Fruit fly (Drosophila melanogaster): Measurements from ENCODE around the gene tadr.

The tadr gene

dm6 chr2L:21075105-21075504 lies at the start of gene tadr:
Gene tadr, plus strand, starts transcription at chr2L:21075405.
- TF ChIP-seq CG1620 (GFP tag; optimal IDR thresholded peaks at IDR 0.05) (no peak), tj (GFP tag; optimal IDR thresholded peaks at IDR 0.05) (no peak), Crg-1 (GFP tag; optimal IDR thresholded peaks at IDR 0.05) (no peak), CG7045 (GFP tag; optimal IDR thresholded peaks at IDR 0.05) (no peak), CG5204 (GFP tag; optimal IDR thresholded peaks at IDR 0.05) (no peak), CG12768 (GFP tag; optimal IDR thresholded peaks at IDR 0.05) (no peak), CG33017 (tag; optimal IDR thresholded peaks at IDR 0.05) (no peak), pad (GFP tag; optimal IDR thresholded peaks at IDR 0.05) (no peak), Clk (GFP tag; optimal IDR thresholded peaks at IDR 0.05) (no peak), cic (GFP tag; optimal IDR thresholded peaks at IDR 0.05) (no peak), cnc (optimal IDR thresholded peaks at IDR 0.05) (no peak), ovo (GFP tag; optimal IDR thresholded peaks at IDR 0.05) (no peak), bab1 (GFP tag; optimal IDR thresholded peaks at IDR 0.05) (no peak), CG14711 (tag; optimal IDR thresholded peaks at IDR 0.05) (no peak), Hr96 (GFP tag; optimal IDR thresholded peaks at IDR 0.05) (no peak), kay (GFP tag; ENCODE audit: borderline replicate concordance) (no peak), CG11617 (GFP tag; optimal IDR thresholded peaks at IDR 0.05) (no peak), toe (GFP tag; optimal IDR thresholded peaks at IDR 0.05) (no peak), CG7101 (tag; optimal IDR thresholded peaks at IDR 0.05) (no peak)

- TF ChIP-seq Mnt (GFP tag; optimal IDR thresholded peaks at IDR 0.05) (no peak), kay (GFP tag; ENCODE audit: borderline replicate concordance) (no peak), toe (GFP tag; optimal IDR thresholded peaks at IDR 0.05) (no peak), CG7045 (GFP tag; optimal IDR thresholded peaks at IDR 0.05) (no peak), CG5204 (GFP tag; optimal IDR thresholded peaks at IDR 0.05) (no peak), tj (GFP tag; optimal IDR thresholded peaks at IDR 0.05) (no peak), Hr96 (GFP tag; optimal IDR thresholded peaks at IDR 0.05) (no peak), CG12768 (GFP tag; optimal IDR thresholded peaks at IDR 0.05) (no peak), CG14711 (tag; optimal IDR thresholded peaks at IDR 0.05) (no peak)
Observed at dm6 chr2L:21026597-21026996, 48.6 kb upstream of the tadr start.

DNA sequence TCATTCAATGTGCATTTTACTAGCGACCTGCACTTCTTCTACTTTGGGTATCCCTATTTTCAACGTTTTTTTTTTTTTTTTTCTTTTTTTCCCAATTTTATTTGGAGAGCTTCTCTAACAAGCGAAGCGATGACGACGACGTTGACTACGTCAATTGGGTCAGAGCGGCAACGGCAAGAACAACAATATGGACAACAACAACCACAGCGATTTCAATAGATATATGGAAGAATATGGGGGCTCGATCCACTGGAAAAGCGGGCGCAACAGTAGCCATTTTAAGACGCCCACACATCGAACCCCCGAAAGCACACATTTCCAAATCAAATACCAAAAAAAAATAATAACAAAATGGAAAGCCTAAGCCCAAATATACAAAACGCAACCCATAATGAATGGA lies 46.1 kb upstream of the tadr start:
- TF ChIP-seq kay (GFP tag; ENCODE audit: borderline replicate concordance): no peak
- no peak for TF ChIP-seq CG5204 (GFP tag; optimal IDR thresholded peaks at IDR 0.05)
- TF ChIP-seq Crg-1 (GFP tag; optimal IDR thresholded peaks at IDR 0.05): no peak
- TF ChIP-seq Clk (GFP tag; optimal IDR thresholded peaks at IDR 0.05): no peak
- TF ChIP-seq Hr96 (GFP tag; optimal IDR thresholded peaks at IDR 0.05): no peak
- no peak for TF ChIP-seq Mnt (GFP tag; optimal IDR thresholded peaks at IDR 0.05)
- TF ChIP-seq bab1 (GFP tag; optimal IDR thresholded peaks at IDR 0.05): no peak

dm6 chr2L:21029749-21030148 lies 45.5 kb upstream of the tadr start:
- TF ChIP-seq Clk (GFP tag; optimal IDR thresholded peaks at IDR 0.05) (no peak), CG14711 (tag; optimal IDR thresholded peaks at IDR 0.05) (no peak), Crg-1 (GFP tag; optimal IDR thresholded peaks at IDR 0.05) (no peak), kay (GFP tag; ENCODE audit: borderline replicate concordance) (no peak), CG5204 (GFP tag; optimal IDR thresholded peaks at IDR 0.05) (no peak), pad (GFP tag; optimal IDR thresholded peaks at IDR 0.05) (no peak), CG1620 (GFP tag; optimal IDR thresholded peaks at IDR 0.05) (no peak)

DNA sequence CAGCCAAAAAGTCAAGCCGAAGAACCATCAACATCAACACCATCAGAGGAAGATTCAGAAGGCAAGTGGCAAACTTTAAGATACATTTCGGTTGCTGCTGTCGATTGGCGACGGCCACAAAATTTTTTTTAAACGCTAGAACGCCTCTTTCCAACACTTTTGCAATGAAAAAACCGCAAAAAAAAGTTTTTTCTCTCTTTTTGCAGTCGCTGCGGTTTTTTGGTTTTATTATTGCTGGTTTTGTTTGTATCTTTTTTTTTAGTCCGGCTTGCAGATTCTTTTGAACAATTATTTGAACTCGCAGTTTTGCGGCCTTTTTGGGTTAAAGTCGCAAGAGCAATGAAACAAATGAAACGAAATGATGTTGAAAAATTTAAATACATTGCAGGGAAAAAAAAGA lies 45.0 kb upstream of the tadr start:
- TF ChIP-seq CG14711 (tag; optimal IDR thresholded peaks at IDR 0.05) (no peak), pad (GFP tag; optimal IDR thresholded peaks at IDR 0.05) (no peak), kay (GFP tag; ENCODE audit: borderline replicate concordance) (peak; percentile 38), tj (GFP tag; optimal IDR thresholded peaks at IDR 0.05) (peak; percentile 74), cnc (optimal IDR thresholded peaks at IDR 0.05) (no peak), Crg-1 (GFP tag; optimal IDR thresholded peaks at IDR 0.05) (no peak), CG5204 (GFP tag; optimal IDR thresholded peaks at IDR 0.05) (no peak), CG7101 (tag; optimal IDR thresholded peaks at IDR 0.05) (no peak), ovo (GFP tag; optimal IDR thresholded peaks at IDR 0.05) (no peak), CG33017 (tag; optimal IDR thresholded peaks at IDR 0.05) (no peak), toe (GFP tag; optimal IDR thresholded peaks at IDR 0.05) (no peak), cic (GFP tag; optimal IDR thresholded peaks at IDR 0.05) (no peak)

DNA sequence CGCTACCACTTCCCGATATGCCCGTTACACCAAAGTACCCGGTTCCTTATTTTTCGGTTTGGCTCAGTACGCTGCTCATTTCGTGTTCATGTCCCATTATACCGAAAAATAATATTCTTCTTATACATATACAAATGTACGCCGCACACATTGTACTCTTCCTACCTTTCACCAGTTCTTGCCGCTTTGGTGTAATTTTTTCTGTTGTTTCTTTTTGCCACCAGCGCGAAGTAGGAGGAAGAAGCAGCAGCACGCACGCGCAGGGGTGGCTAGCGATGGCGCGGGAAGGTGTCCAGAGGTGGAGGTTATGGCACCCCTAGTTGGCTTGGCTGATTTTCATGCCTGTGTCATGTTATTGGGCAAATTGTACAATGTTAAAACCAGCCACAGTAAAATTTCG lies 41.9 kb upstream of the tadr start:
- TF ChIP-seq ovo (GFP tag; optimal IDR thresholded peaks at IDR 0.05) (no peak), CG7101 (tag; optimal IDR thresholded peaks at IDR 0.05) (no peak), Clk (GFP tag; optimal IDR thresholded peaks at IDR 0.05) (no peak), Hr96 (GFP tag; optimal IDR thresholded peaks at IDR 0.05) (no peak), CG12768 (GFP tag; optimal IDR thresholded peaks at IDR 0.05) (no peak), CG1620 (GFP tag; optimal IDR thresholded peaks at IDR 0.05) (no peak), CG5204 (GFP tag; optimal IDR thresholded peaks at IDR 0.05) (no peak), cnc (optimal IDR thresholded peaks at IDR 0.05) (no peak), CG33017 (tag; optimal IDR thresholded peaks at IDR 0.05) (no peak), CG11617 (GFP tag; optimal IDR thresholded peaks at IDR 0.05) (no peak), CG14711 (tag; optimal IDR thresholded peaks at IDR 0.05) (no peak), toe (GFP tag; optimal IDR thresholded peaks at IDR 0.05) (no peak)

DNA sequence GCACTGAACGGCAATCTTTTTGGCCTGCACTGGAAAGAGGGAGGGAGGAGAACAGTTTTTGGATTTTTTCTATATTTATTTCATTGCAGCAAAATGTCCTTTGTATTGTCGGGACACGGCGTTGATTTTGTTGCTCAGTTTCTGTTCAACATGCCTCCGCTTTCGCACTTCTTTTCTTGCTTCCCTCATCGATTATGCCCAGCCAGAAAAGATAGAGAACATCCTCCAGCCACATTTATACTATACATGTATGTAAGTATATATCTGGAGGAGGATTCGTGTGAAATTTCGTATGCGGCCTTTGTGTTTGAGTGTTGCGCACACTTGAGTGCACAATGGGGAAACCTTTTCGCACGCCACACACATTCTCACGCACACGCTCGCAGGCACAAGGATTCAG lies 40.8 kb upstream of the tadr start:
- no peak for TF ChIP-seq pad (GFP tag; optimal IDR thresholded peaks at IDR 0.05)
- no peak for TF ChIP-seq CG14711 (tag; optimal IDR thresholded peaks at IDR 0.05)
- no peak for TF ChIP-seq CG11617 (GFP tag; optimal IDR thresholded peaks at IDR 0.05)
- TF ChIP-seq cnc (optimal IDR thresholded peaks at IDR 0.05): no peak
- TF ChIP-seq Mnt (GFP tag; optimal IDR thresholded peaks at IDR 0.05): no peak
- TF ChIP-seq tj (GFP tag; optimal IDR thresholded peaks at IDR 0.05): no peak

Measured in whole organism, adult.